Fruit fly (Drosophila melanogaster) whole organism, prepupa: Measurements from ENCODE around the gene Rim.
A peak's percentile ranks its signal among the peaks of the same experiment; 100 is the strongest.

Experiments used
- Blimp-1 ChIP-seq: fragments of 200-800 bp; sonication (Bioruptor generic); optimal IDR thresholded peaks from 3 replicates; lab custom pipeline; 2017; ENCODE audit warnings: missing biosample characterization, missing genetic modification characterization, mild to moderate bottlenecking, moderate library complexity, missing genetic modification reagents
- CG10631 ChIP-seq: fragments of 200-800 bp; sonication (Bioruptor generic); optimal IDR thresholded peaks from 2 replicates; lab custom pipeline; 2016; ENCODE audit warnings: missing biosample characterization, missing genetic modification characterization
- CG11762 ChIP-seq: fragments of 200-800 bp; sonication (Bioruptor generic); optimal IDR thresholded peaks from 3 replicates; lab custom pipeline; 2016; ENCODE audit warnings: missing biosample characterization, missing genetic modification characterization; ENCODE audit not compliant: insufficient read depth
- CG15336 ChIP-seq: fragments of 200-800 bp; sonication (Bioruptor generic); IDR thresholded peaks from 2 replicates; pipeline ENCODE4 v1.3.6; 2022; ENCODE audit warnings: missing biosample characterization, missing genetic modification characterization
- CG1621 ChIP-seq: fragments of 200-800 bp; sonication (Bioruptor generic); optimal IDR thresholded peaks from 3 replicates; lab custom pipeline; 2018; ENCODE audit warnings: missing biosample characterization, mild to moderate bottlenecking, missing genetic modification characterization
- CG16779 ChIP-seq: fragments of 200-800 bp; sonication (Bioruptor generic); optimal IDR thresholded peaks from 3 replicates; lab custom pipeline; 2017; ENCODE audit warnings: missing biosample characterization, mild to moderate bottlenecking, missing genetic modification characterization
- CG3032 ChIP-seq: fragments of 200-800 bp; optimal IDR thresholded peaks from 2 replicates; lab custom pipeline; 2019; ENCODE audit warnings: missing biosample characterization, mild to moderate bottlenecking, missing genetic modification characterization, moderate library complexity
- CG34406 ChIP-seq: fragments of 200-800 bp; sonication (Bioruptor generic); optimal IDR thresholded peaks from 3 replicates; lab custom pipeline; 2016; ENCODE audit warnings: missing biosample characterization, missing genetic modification characterization
- CG3919 ChIP-seq: fragments of 200-800 bp; sonication (Bioruptor generic); optimal IDR thresholded peaks from 3 replicates; lab custom pipeline; 2016; ENCODE audit warnings: missing biosample characterization, missing genetic modification characterization
- CG4318 ChIP-seq: fragments of 200-800 bp; sonication (Bioruptor generic); optimal IDR thresholded peaks from 3 replicates; lab custom pipeline; 2017; ENCODE audit warnings: missing biosample characterization, mild to moderate bottlenecking, missing genetic modification characterization
- CG6163 ChIP-seq: fragments of 200-800 bp; sonication (Bioruptor generic); IDR thresholded peaks from 3 replicates; pipeline ENCODE4 v1.3.6; 2022; ENCODE audit warnings: missing biosample characterization, missing genetic modification characterization
- CG6276 ChIP-seq: fragments of 200-800 bp; sonication (Bioruptor generic); optimal IDR thresholded peaks from 2 replicates; lab custom pipeline; 2017; ENCODE audit warnings: missing biosample characterization, mild to moderate bottlenecking, missing genetic modification characterization
- CG6792 ChIP-seq: fragments of 200-800 bp; sonication (Bioruptor generic); optimal IDR thresholded peaks from 3 replicates; lab custom pipeline; 2016; ENCODE audit warnings: missing biosample characterization, missing genetic modification characterization
- CG6808 ChIP-seq: fragments of 200-800 bp; sonication (Bioruptor generic); optimal IDR thresholded peaks from 3 replicates; lab custom pipeline; 2017; ENCODE audit warnings: missing biosample characterization, missing genetic modification characterization, mild to moderate bottlenecking, moderate library complexity, missing genetic modification reagents
- CG6854 ChIP-seq: fragments of 200-800 bp; sonication (Bioruptor generic); optimal IDR thresholded peaks from 2 replicates; lab custom pipeline; 2017; ENCODE audit warnings: missing biosample characterization, mild to moderate bottlenecking, missing genetic modification characterization
- CG7368 ChIP-seq: fragments of 200-800 bp; sonication (Bioruptor generic); optimal IDR thresholded peaks from 3 replicates; lab custom pipeline; 2016; ENCODE audit warnings: missing biosample characterization, missing genetic modification characterization
- CG8119 ChIP-seq: fragments of 200-800 bp; sonication (Bioruptor generic); IDR thresholded peaks from 3 replicates; pipeline ENCODE4 v1.3.6; 2022; ENCODE audit warnings: missing biosample characterization, missing genetic modification characterization
- CG8319 ChIP-seq: fragments of 200-800 bp; sonication (Bioruptor generic); optimal IDR thresholded peaks from 3 replicates; lab custom pipeline; 2016; ENCODE audit warnings: missing biosample characterization, missing genetic modification characterization
- CG8632 ChIP-seq: fragments of 200-800 bp; sonication (Bioruptor generic); optimal IDR thresholded peaks from 3 replicates; lab custom pipeline; 2016; ENCODE audit warnings: missing biosample characterization, missing genetic modification characterization
- Eip75B ChIP-seq: fragments of 200-800 bp; sonication (Bioruptor generic); optimal IDR thresholded peaks from 3 replicates; lab custom pipeline; 2016; ENCODE audit warnings: missing biosample characterization, missing genetic modification characterization
- Eip93F ChIP-seq: fragments of 200-800 bp; sonication (Bioruptor generic); optimal IDR thresholded peaks from 2 replicates; lab custom pipeline; 2016; ENCODE audit warnings: missing biosample characterization, mild to moderate bottlenecking, missing genetic modification characterization
- Ets96B ChIP-seq: fragments of 200-800 bp; optimal IDR thresholded peaks from 2 replicates; lab custom pipeline; 2019; ENCODE audit warnings: missing biosample characterization, mild to moderate bottlenecking, missing genetic modification characterization, moderate library complexity
- Gug ChIP-seq: fragments of 200-800 bp; sonication (Bioruptor generic); IDR thresholded peaks from 2 replicates; pipeline ENCODE4 v1.3.6; 2022; ENCODE audit warnings: missing biosample characterization, missing genetic modification characterization
- Hr38 ChIP-seq: sonication (Bioruptor generic); optimal IDR thresholded peaks from 2 replicates; lab custom pipeline; 2016; ENCODE audit warnings: missing biosample characterization, missing genetic modification characterization
- Hr39 ChIP-seq: fragments of 200-800 bp; sonication (Bioruptor generic); optimal IDR thresholded peaks from 2 replicates; lab custom pipeline; 2016; ENCODE audit warnings: missing biosample characterization, missing genetic modification characterization
- Hr4 ChIP-seq: fragments of 200-800 bp; sonication (Bioruptor generic); optimal IDR thresholded peaks from 3 replicates; lab custom pipeline; 2016; ENCODE audit warnings: missing biosample characterization, missing genetic modification characterization
- Lpt ChIP-seq: fragments of 200-800 bp; sonication (Bioruptor generic); optimal IDR thresholded peaks from 3 replicates; lab custom pipeline; 2016; ENCODE audit warnings: missing biosample characterization, missing genetic modification characterization
- Met ChIP-seq: fragments of 200-800 bp; sonication (Bioruptor generic); optimal IDR thresholded peaks from 3 replicates; lab custom pipeline; 2016; ENCODE audit warnings: missing biosample characterization, missing genetic modification characterization
- OdsH ChIP-seq: fragments of 200-800 bp; sonication (Bioruptor generic); optimal IDR thresholded peaks from 3 replicates; lab custom pipeline; 2016; ENCODE audit warnings: missing biosample characterization, missing genetic modification characterization
- Smox ChIP-seq: fragments of 200-800 bp; sonication (Bioruptor generic); optimal IDR thresholded peaks from 3 replicates; lab custom pipeline; 2016; ENCODE audit warnings: missing biosample characterization, missing genetic modification characterization
- Sox14 ChIP-seq: fragments of 200-800 bp; sonication (Bioruptor generic); optimal IDR thresholded peaks from 3 replicates; lab custom pipeline; 2016; ENCODE audit warnings: missing biosample characterization, missing genetic modification characterization
- achi ChIP-seq: fragments of 200-800 bp; sonication (Bioruptor generic); optimal IDR thresholded peaks from 3 replicates; lab custom pipeline; 2016; ENCODE audit warnings: missing biosample characterization, missing genetic modification characterization
- acj6 ChIP-seq: fragments of 200-800 bp; sonication (Bioruptor generic); optimal IDR thresholded peaks from 3 replicates; lab custom pipeline; 2016; ENCODE audit warnings: missing biosample characterization, missing genetic modification characterization
- cyc ChIP-seq: fragments of 200-800 bp; sonication (Bioruptor generic); optimal IDR thresholded peaks from 3 replicates; lab custom pipeline; 2016; ENCODE audit warnings: missing biosample characterization, missing genetic modification characterization
- dsx ChIP-seq: fragments of 200-800 bp; optimal IDR thresholded peaks from 3 replicates; lab custom pipeline; 2019; ENCODE audit warnings: missing biosample characterization, mild to moderate bottlenecking, missing genetic modification characterization, moderate library complexity; ENCODE audit not compliant: poor library complexity, severe bottlenecking
- eg ChIP-seq: fragments of 200-800 bp; sonication (Bioruptor generic); IDR thresholded peaks from 3 replicates; pipeline ENCODE4 v1.3.6; 2022; ENCODE audit warnings: missing biosample characterization, missing genetic modification characterization
- fkh ChIP-seq: fragments of 200-800 bp; sonication (Bioruptor generic); optimal IDR thresholded peaks from 3 replicates; lab custom pipeline; 2017; ENCODE audit warnings: missing biosample characterization, mild to moderate bottlenecking, missing genetic modification characterization, moderate library complexity
- lz ChIP-seq: fragments of 200-800 bp; sonication (Bioruptor generic); optimal IDR thresholded peaks from 3 replicates; lab custom pipeline; 2016; ENCODE audit warnings: missing biosample characterization, missing genetic modification characterization
- pdm3 ChIP-seq: fragments of 200-800 bp; sonication (Bioruptor generic); optimal IDR thresholded peaks from 3 replicates; lab custom pipeline; 2016; ENCODE audit warnings: missing biosample characterization, missing genetic modification characterization
- spab ChIP-seq: fragments of 200-800 bp; sonication (Bioruptor generic); optimal IDR thresholded peaks from 2 replicates; lab custom pipeline; 2017; ENCODE audit warnings: missing biosample characterization, mild to moderate bottlenecking, missing genetic modification characterization, missing genetic modification reagents
- ss ChIP-seq, 2 experiments: fragments of 200-800 bp; sonication (Bioruptor generic); optimal IDR thresholded peaks; 2 replicates in 1 of 2; 3 replicates in 1 of 2; lab custom pipeline; 2017 to 2018; ENCODE audit warnings: mild to moderate bottlenecking in 2 of 2, missing biosample characterization in 2 of 2, missing genetic modification characterization in 2 of 2, moderate library complexity in 1 of 2
- svp ChIP-seq: fragments of 200-800 bp; sonication (Bioruptor generic); peaks from one replicate; lab custom pipeline; 2016; ENCODE audit warnings: missing biosample characterization, missing genetic modification characterization
- topi ChIP-seq: fragments of 200-800 bp; sonication (Bioruptor generic); optimal IDR thresholded peaks from 3 replicates; lab custom pipeline; 2016; ENCODE audit warnings: missing biosample characterization, missing genetic modification characterization
- vri ChIP-seq: fragments of 200-800 bp; sonication (Bioruptor generic); optimal IDR thresholded peaks from 3 replicates; lab custom pipeline; 2016; ENCODE audit warnings: missing biosample characterization, mild to moderate bottlenecking, missing genetic modification characterization

Rim gene

dm6 chr3R:17943359-17944232 is 27.2 kb upstream of the Rim start (continued):
- TF ChIP-seq eg, result peak; percentile 51; the same call in 1 of the 3 replicates
- TF ChIP-seq svp, result peak; percentile 77
- TF ChIP-seq CG6792 (GFP tag; lab: Kevin White, UChicago), result peak; percentile 1
- TF ChIP-seq achi (GFP tag; lab: Kevin White, UChicago), result peak; percentile 63
- TF ChIP-seq Hr4 (GFP tag; lab: Kevin White, UChicago), result peak; percentile 85
- peak; percentile 17 for TF ChIP-seq CG1621 (tag; lab: Kevin White, UChicago)
- TF ChIP-seq CG6163, result peak; percentile 68
- TF ChIP-seq CG15336, result peak; percentile 57
- peak; percentile 47 for TF ChIP-seq CG3032 (tag; lab: Kevin White, UChicago)
- TF ChIP-seq Lpt (GFP tag; lab: Kevin White, UChicago), result peak; percentile 62
- peak; percentile 68 for TF ChIP-seq pdm3 (GFP tag; lab: Kevin White, UChicago)
- TF ChIP-seq CG6854 (GFP tag; lab: Kevin White, UChicago), result no peak
- TF ChIP-seq Gug (GFP tag; lab: Robert Waterston, UW), result peak; percentile 35; the same call in 1 of the 2 replicates
- TF ChIP-seq CG4318 (GFP tag; lab: Kevin White, UChicago), result peak; percentile 74
- TF ChIP-seq CG11762 (GFP tag; lab: Kevin White, UChicago), result peak; percentile 48
- TF ChIP-seq CG16779 (tag; lab: Kevin White, UChicago), result peak; percentile 31
- peak; percentile 21 for TF ChIP-seq fkh (GFP tag; lab: Kevin White, UChicago)
- TF ChIP-seq CG10631 (GFP tag; lab: Kevin White, UChicago), result peak; percentile 75
- peak; percentile 28 for TF ChIP-seq lz (GFP tag; lab: Kevin White, UChicago)
- TF ChIP-seq, all 60 proteins: peak for 42

- TF ChIP-seq Hr4 (GFP tag; lab: Kevin White, UChicago) (peak; percentile 64), spab (peak; percentile 6), Sox14 (GFP tag; lab: Kevin White, UChicago) (peak; percentile 63), Hr38 (GFP tag; lab: Kevin White, UChicago) (no peak), CG4318 (GFP tag; lab: Kevin White, UChicago) (peak; percentile 32), OdsH (GFP tag; lab: Kevin White, UChicago) (peak; percentile 59), CG15336 (peak; percentile 79), CG8632 (GFP tag; lab: Kevin White, UChicago) (no peak), CG3919 (peak; percentile 71), CG7368 (peak; percentile 2), CG16779 (tag; lab: Kevin White, UChicago) (peak; percentile 30), acj6 (GFP tag; lab: Kevin White, UChicago) (peak; percentile 65), CG34406 (peak; percentile 39), cyc (GFP tag; lab: Kevin White, UChicago) (peak; percentile 20), Met (GFP tag; lab: Kevin White, UChicago) (peak; percentile 38), CG8319 (no peak), lz (GFP tag; lab: Kevin White, UChicago) (peak; percentile 10), CG3032 (tag; lab: Kevin White, UChicago) (peak; percentile 27), eg (peak; percentile 62; the same call in 2 of the 3 replicates), vri (GFP tag; lab: Kevin White, UChicago) (no peak), topi (peak; percentile 34), dsx (GFP tag; lab: Kevin White, UChicago) (peak; percentile 77), ss (GFP tag; optimal IDR thresholded peaks at IDR 0.05; lab: Kevin White, UChicago) (peak in 1 of 2 experiments; percentile 10), Eip75B (peak; percentile 4), achi (GFP tag; lab: Kevin White, UChicago) (peak; percentile 66), CG6163 (peak; percentile 81), Hr39 (GFP tag; lab: Kevin White, UChicago) (peak; percentile 10), Blimp-1 (GFP tag; lab: Kevin White, UChicago) (no peak), CG11762 (GFP tag; lab: Kevin White, UChicago) (no peak), Gug (GFP tag; lab: Robert Waterston, UW) (peak; percentile 65; the same call in 1 of the 2 replicates), CG6276 (GFP tag; lab: Kevin White, UChicago) (peak; percentile 67), pdm3 (GFP tag; lab: Kevin White, UChicago) (peak; percentile 63), fkh (GFP tag; lab: Kevin White, UChicago) (no peak), CG10631 (GFP tag; lab: Kevin White, UChicago) (peak; percentile 66), Eip93F (GFP tag; lab: Kevin White, UChicago) (no peak), Smox (GFP tag; lab: Kevin White, UChicago) (no peak), CG6808 (peak; percentile 27), CG8119 (GFP tag; lab: Robert Waterston, UW) (peak; percentile 80), CG6854 (GFP tag; lab: Kevin White, UChicago) (no peak), Ets96B (tag; lab: Kevin White, UChicago) (peak; percentile 12), CG6792 (GFP tag; lab: Kevin White, UChicago) (peak; percentile 33)
Observed at dm6 chr3R:17941086-17941485, 24.7 kb upstream of the Rim start.
